Worm (Caenorhabditis elegans): ENCODE results near the gene M151.3.

- no peak for TF ChIP-seq ztf-4 (tag; optimal IDR thresholded peaks at IDR 0.05)
- TF ChIP-seq pqm-1 (tag; optimal IDR thresholded peaks at IDR 0.05) = no peak
- TF ChIP-seq nhr-28 (tag; optimal IDR thresholded peaks at IDR 0.05) = no peak
- no peak for TF ChIP-seq skn-1 (tag; optimal IDR thresholded peaks at IDR 0.05)
- no peak for TF ChIP-seq ZK546.5 (tag; optimal IDR thresholded peaks at IDR 0.05)
- TF ChIP-seq nfya-1 (tag; optimal IDR thresholded peaks at IDR 0.05; ENCODE audit: insufficient read depth) = no peak
- TF ChIP-seq fos-1 (tag; optimal IDR thresholded peaks at IDR 0.05) = no peak
- TF ChIP-seq ztf-11 (tag; optimal IDR thresholded peaks at IDR 0.05) = no peak
- TF ChIP-seq elt-2 (tag; optimal IDR thresholded peaks at IDR 0.05) = no peak
- TF ChIP-seq nhr-76 (tag; optimal IDR thresholded peaks at IDR 0.05) = no peak
- TF ChIP-seq ama-1 (optimal IDR thresholded peaks at IDR 0.05) = no peak
- no peak for TF ChIP-seq elt-3 (tag; optimal IDR thresholded peaks at IDR 0.05)
Measured at ce11 chrII:3641197-3641596, 14.2 kb downstream of the M151.3 start, which contains the start of gene M151.1.

Measured in whole organism, L3 larva.